Worm (Caenorhabditis elegans) whole organism, early embryonic: ENCODE results near the gene C41C4.9.

Experiments
- ama-1 ChIP-seq: fragments of 150-350 bp; optimal IDR thresholded peaks from 2 replicates; lab custom pipeline; 2014
- ceh-13 ChIP-seq: fragments of 200-800 bp; sonication (Bioruptor generic); optimal IDR thresholded peaks from 2 replicates; lab custom pipeline; 2018; ENCODE audit warnings: mild to moderate bottlenecking, missing genetic modification characterization, missing compliant biosample characterization

- TF ChIP-seq ceh-13 (GFP tag; lab: Kevin White, UChicago) (no peak), ama-1 (lab: Kevin White, UChicago) (no peak)
These were observed 47.9 kb upstream of the C41C4.9 start for ce11 chrII:8059532-8059931.
